Fruit fly (Drosophila melanogaster) whole organism, embryonic: Measurements from ENCODE around the gene Fdx1.

Source experiments
- Blimp-1 ChIP-seq: fragments of 200-800 bp; sonication (Bioruptor generic); optimal IDR thresholded peaks from 3 replicates; lab custom pipeline; 2018; ENCODE audit warnings: missing biosample characterization, missing genetic modification characterization, mild to moderate bottlenecking, moderate library complexity, missing genetic modification reagents
- Bteb2 ChIP-seq: fragments of 200-800 bp; sonication (Bioruptor generic); optimal IDR thresholded peaks from 2 replicates; lab custom pipeline; 2016; ENCODE audit warnings: missing biosample characterization, missing genetic modification characterization
- CG12236 ChIP-seq: fragments of 200-800 bp; sonication (Bioruptor generic); optimal IDR thresholded peaks from 2 replicates; lab custom pipeline; 2016; ENCODE audit warnings: missing biosample characterization, missing genetic modification characterization
- CG1233 ChIP-seq: fragments of 200-800 bp; sonication (Bioruptor generic); optimal IDR thresholded peaks from 4 replicates; lab custom pipeline; 2018; ENCODE audit warnings: missing biosample characterization, mild to moderate bottlenecking, missing genetic modification characterization
- CG12769 ChIP-seq: fragments of 200-800 bp; sonication (Bioruptor generic); optimal IDR thresholded peaks from 2 replicates; lab custom pipeline; 2019; ENCODE audit warnings: missing biosample characterization, mild to moderate bottlenecking, missing genetic modification characterization, moderate library complexity
- CG13775 ChIP-seq: fragments of 200-800 bp; sonication (Bioruptor generic); optimal IDR thresholded peaks from 3 replicates; lab custom pipeline; 2017; ENCODE audit warnings: missing biosample characterization, mild to moderate bottlenecking, missing genetic modification characterization
- CG14014 ChIP-seq: fragments of 200-800 bp; sonication (Bioruptor generic); IDR thresholded peaks from 2 replicates; pipeline ENCODE4 v1.3.6; 2022; ENCODE audit warnings: missing biosample characterization, missing genetic modification characterization
- CG14667 ChIP-seq: fragments of 200-800 bp; sonication (Bioruptor generic); IDR thresholded peaks from 2 replicates; pipeline ENCODE4 v1.3.6; 2022; ENCODE audit warnings: missing biosample characterization, missing genetic modification characterization
- CG15514 ChIP-seq: fragments of 200-800 bp; sonication (Bioruptor generic); optimal IDR thresholded peaks from 3 replicates; lab custom pipeline; 2017; ENCODE audit warnings: missing biosample characterization, missing genetic modification characterization, mild to moderate bottlenecking, moderate library complexity, missing genetic modification reagents
- CG17802 ChIP-seq: fragments of 200-800 bp; sonication (Bioruptor generic); optimal IDR thresholded peaks from 2 replicates; lab custom pipeline; 2018; ENCODE audit warnings: missing biosample characterization, mild to moderate bottlenecking, missing genetic modification characterization, moderate library complexity
- CG1792 ChIP-seq: fragments of 200-800 bp; sonication (Bioruptor generic); optimal IDR thresholded peaks from 2 replicates; lab custom pipeline; 2016; ENCODE audit warnings: missing biosample characterization, missing genetic modification characterization
- CG30020 ChIP-seq: fragments of 200-800 bp; optimal IDR thresholded peaks from 2 replicates; lab custom pipeline; 2019; ENCODE audit warnings: missing biosample characterization, mild to moderate bottlenecking, missing genetic modification characterization, moderate library complexity
- CG30403 ChIP-seq: fragments of 200-800 bp; sonication (Bioruptor generic); optimal IDR thresholded peaks from 3 replicates; lab custom pipeline; 2016; ENCODE audit warnings: missing biosample characterization, missing genetic modification characterization
- CG33213 ChIP-seq: fragments of 200-800 bp; sonication (Bioruptor generic); optimal IDR thresholded peaks from 3 replicates; lab custom pipeline; 2016; ENCODE audit warnings: missing biosample characterization, missing genetic modification characterization
- CG4424 ChIP-seq: fragments of 200-800 bp; sonication (Bioruptor generic); optimal IDR thresholded peaks from 3 replicates; lab custom pipeline; 2016; ENCODE audit warnings: missing biosample characterization, missing genetic modification characterization
- CG6813 ChIP-seq: fragments of 200-800 bp; sonication (Bioruptor generic); optimal IDR thresholded peaks from 2 replicates; lab custom pipeline; 2017; ENCODE audit warnings: missing biosample characterization, missing genetic modification characterization, mild to moderate bottlenecking, moderate library complexity, missing genetic modification reagents
- CG7987 ChIP-seq: fragments of 200-800 bp; sonication (Bioruptor generic); optimal IDR thresholded peaks from 2 replicates; lab custom pipeline; 2018; ENCODE audit warnings: missing biosample characterization, mild to moderate bottlenecking, missing genetic modification characterization, moderate library complexity
- Dek ChIP-seq: fragments of 200-800 bp; sonication (Bioruptor generic); optimal IDR thresholded peaks from 3 replicates; lab custom pipeline; 2019; ENCODE audit warnings: missing biosample characterization, mild to moderate bottlenecking, missing genetic modification characterization, moderate library complexity
- Dll ChIP-seq: fragments of 200-800 bp; sonication (Bioruptor generic); IDR thresholded peaks from 4 replicates; pipeline ENCODE4 v1.3.6; 2022; ENCODE audit warnings: missing biosample characterization, missing genetic modification characterization; ENCODE audit not compliant: partially characterized antibody
- HHEX ChIP-seq: fragments of 200-800 bp; sonication (Bioruptor generic); optimal IDR thresholded peaks from 3 replicates; lab custom pipeline; 2017; ENCODE audit warnings: missing biosample characterization, mild to moderate bottlenecking, missing genetic modification characterization, missing genetic modification reagents
- HLH4C ChIP-seq: fragments of 200-800 bp; sonication (Bioruptor generic); IDR thresholded peaks from 3 replicates; pipeline ENCODE4 v1.3.6; 2022; ENCODE audit warnings: missing biosample characterization, missing genetic modification characterization; ENCODE audit not compliant: partially characterized antibody
- Hmr ChIP-seq: fragments of 200-800 bp; sonication (Bioruptor generic); optimal IDR thresholded peaks from 3 replicates; lab custom pipeline; 2017; ENCODE audit warnings: mild to moderate bottlenecking, missing biosample characterization, missing genetic modification reagents, missing genetic modification characterization
- Hr51 ChIP-seq, 2 experiments: fragments of 200-800 bp; sonication (Bioruptor generic); optimal IDR thresholded peaks; 2 replicates in 1 of 2; 3 replicates in 1 of 2; lab custom pipeline; 2016 to 2018; ENCODE audit warnings: missing biosample characterization in 2 of 2, missing genetic modification characterization in 2 of 2, mild to moderate bottlenecking in 1 of 2, moderate library complexity in 1 of 2
- Myb ChIP-seq: fragments of 200-800 bp; sonication (Bioruptor generic); optimal IDR thresholded peaks from 2 replicates; lab custom pipeline; 2016; ENCODE audit warnings: missing biosample characterization, missing genetic modification characterization
- NC2β ChIP-seq: fragments of 200-800 bp; sonication (Bioruptor generic); optimal IDR thresholded peaks from 2 replicates; lab custom pipeline; 2016; ENCODE audit warnings: missing biosample characterization, missing genetic modification characterization
- NK7.1 ChIP-seq: fragments of 200-800 bp; sonication (Bioruptor generic); optimal IDR thresholded peaks from 3 replicates; lab custom pipeline; 2016; ENCODE audit warnings: missing biosample characterization, missing genetic modification characterization
- Nf-YC ChIP-seq: fragments of 200-800 bp; optimal IDR thresholded peaks from 3 replicates; lab custom pipeline; 2019; ENCODE audit warnings: missing biosample characterization, mild to moderate bottlenecking, missing genetic modification characterization, moderate library complexity
- NfI ChIP-seq: fragments of 200-800 bp; sonication (Bioruptor generic); optimal IDR thresholded peaks from 3 replicates; lab custom pipeline; 2018; ENCODE audit warnings: missing biosample characterization, mild to moderate bottlenecking, missing genetic modification characterization, moderate library complexity
- Oli ChIP-seq: fragments of 200-800 bp; sonication (Bioruptor generic); optimal IDR thresholded peaks from 2 replicates; lab custom pipeline; 2018; ENCODE audit warnings: missing biosample characterization, mild to moderate bottlenecking, missing genetic modification characterization, moderate library complexity
- Rfx ChIP-seq: fragments of 200-800 bp; sonication (Bioruptor generic); IDR thresholded peaks from 2 replicates; pipeline ENCODE4 v1.3.6; 2022; ENCODE audit warnings: missing biosample characterization, missing genetic modification characterization
- Sox100B ChIP-seq: fragments of 200-800 bp; sonication (Bioruptor generic); optimal IDR thresholded peaks from 3 replicates; lab custom pipeline; 2018; ENCODE audit warnings: missing biosample characterization, mild to moderate bottlenecking, missing genetic modification characterization
- ash1 ChIP-seq: fragments of 200-800 bp; sonication (Bioruptor generic); optimal IDR thresholded peaks from 2 replicates; lab custom pipeline; 2018; ENCODE audit warnings: missing biosample characterization, mild to moderate bottlenecking, missing genetic modification characterization
- bcd ChIP-seq: fragments of 200-800 bp; sonication (Bioruptor generic); optimal IDR thresholded peaks from 2 replicates; lab custom pipeline; 2017; ENCODE audit warnings: missing biosample characterization, mild to moderate bottlenecking, missing genetic modification characterization
- cg ChIP-seq: fragments of 200-800 bp; sonication (Bioruptor generic); optimal IDR thresholded peaks from 3 replicates; lab custom pipeline; 2019; ENCODE audit warnings: missing biosample characterization, mild to moderate bottlenecking, missing genetic modification characterization, moderate library complexity
- chinmo ChIP-seq: fragments of 200-800 bp; sonication (Bioruptor generic); IDR thresholded peaks from 4 replicates; pipeline ENCODE4 v1.3.6; 2022; ENCODE audit warnings: missing biosample characterization, missing genetic modification characterization; ENCODE audit not compliant: partially characterized antibody
- ci ChIP-seq: fragments of 200-800 bp; sonication (Bioruptor generic); IDR thresholded peaks from 3 replicates; pipeline ENCODE4 v1.3.6; 2022; ENCODE audit warnings: missing biosample characterization, missing genetic modification characterization
- dmrt99B ChIP-seq: fragments of 200-800 bp; sonication (Bioruptor generic); optimal IDR thresholded peaks from 2 replicates; lab custom pipeline; 2018; ENCODE audit warnings: missing biosample characterization, mild to moderate bottlenecking, missing genetic modification characterization, moderate library complexity
- fd96Cb ChIP-seq: fragments of 200-800 bp; sonication (Bioruptor generic); optimal IDR thresholded peaks from 2 replicates; lab custom pipeline; 2018; ENCODE audit warnings: missing biosample characterization, mild to moderate bottlenecking, missing genetic modification characterization, moderate library complexity
- fru ChIP-seq: fragments of >200 bp; optimal IDR thresholded peaks from 2 replicates; lab custom pipeline; 2017
- her ChIP-seq: fragments of 200-800 bp; sonication (Bioruptor generic); optimal IDR thresholded peaks from 2 replicates; lab custom pipeline; 2016; ENCODE audit warnings: missing biosample characterization, missing genetic modification characterization
- insv ChIP-seq, 2 experiments: fragments of 200-800 bp; sonication (Bioruptor generic); optimal IDR thresholded peaks; 3 replicates each; lab custom pipeline; 2016 to 2018; ENCODE audit warnings: missing biosample characterization in 2 of 2, missing genetic modification characterization in 2 of 2
- kay ChIP-seq: fragments of 200-800 bp; sonication (Bioruptor generic); optimal IDR thresholded peaks from 2 replicates; lab custom pipeline; 2016; ENCODE audit warnings: missing biosample characterization, missing genetic modification characterization
- luna ChIP-seq: fragments of 200-800 bp; sonication (Bioruptor generic); optimal IDR thresholded peaks from 2 replicates; lab custom pipeline; 2016; ENCODE audit warnings: missing biosample characterization, missing genetic modification characterization
- maf-S ChIP-seq: fragments of 200-800 bp; sonication (Bioruptor generic); optimal IDR thresholded peaks from 2 replicates; lab custom pipeline; 2016; ENCODE audit warnings: missing biosample characterization, missing genetic modification characterization
- nau ChIP-seq: fragments of 200-800 bp; sonication (Bioruptor generic); optimal IDR thresholded peaks from 3 replicates; lab custom pipeline; 2017; ENCODE audit warnings: missing biosample characterization, mild to moderate bottlenecking, missing genetic modification characterization, missing genetic modification reagents
- pnt ChIP-seq: fragments of 200-800 bp; sonication (Bioruptor generic); optimal IDR thresholded peaks from 3 replicates; lab custom pipeline; 2016; ENCODE audit warnings: missing biosample characterization, missing genetic modification characterization
- sim ChIP-seq: fragments of 200-800 bp; sonication (Bioruptor generic); IDR thresholded peaks from 2 replicates; pipeline ENCODE4 v1.3.6; 2022; ENCODE audit warnings: missing biosample characterization, missing genetic modification characterization
- slou ChIP-seq: fragments of 200-800 bp; sonication (Bioruptor generic); optimal IDR thresholded peaks from 3 replicates; lab custom pipeline; 2016; ENCODE audit warnings: missing biosample characterization, missing genetic modification characterization
- stwl ChIP-seq: fragments of 200-800 bp; sonication (Bioruptor generic); optimal IDR thresholded peaks from 3 replicates; lab custom pipeline; 2018; ENCODE audit warnings: missing biosample characterization, mild to moderate bottlenecking, missing genetic modification characterization, moderate library complexity
- vvl ChIP-seq: fragments of 200-800 bp; sonication (Bioruptor generic); IDR thresholded peaks from 2 replicates; pipeline ENCODE4 v1.3.6; 2022; ENCODE audit warnings: missing biosample characterization, missing genetic modification characterization

Gene Fdx1

dm6 chr3L:9333745-9334382 is 37.2 kb downstream of the Fdx1 start, which contains the start of gene PGRP-LA (continued):
- TF ChIP-seq Nf-YC (tag; lab: Kevin White, UChicago) (no peak), her (no peak), Dll (GFP tag; lab: Robert Waterston, UW) (no peak), HHEX (GFP tag; lab: Kevin White, UChicago) (peak; percentile 9), nau (GFP tag; lab: Kevin White, UChicago) (no peak), slou (GFP tag; lab: Kevin White, UChicago) (no peak), pnt (GFP tag; lab: Kevin White, UChicago) (no peak), maf-S (GFP tag; lab: Kevin White, UChicago) (no peak), dmrt99B (tag; lab: Kevin White, UChicago) (peak; percentile 25), insv (GFP tag; optimal IDR thresholded peaks at IDR 0.05; lab: Kevin White, UChicago) (no peak), CG30020 (tag; lab: Kevin White, UChicago) (no peak), Blimp-1 (no peak), CG13775 (no peak), Hr51 (GFP tag; optimal IDR thresholded peaks at IDR 0.05; lab: Kevin White, UChicago) (peak in 1 of 2 experiments; percentile 52), kay (GFP tag; lab: Kevin White, UChicago) (no peak), HLH4C (no peak), CG6813 (no peak), chinmo (GFP tag; lab: Robert Waterston, UW) (no peak), Bteb2 (no peak), Oli (peak; percentile 27), CG12769 (tag; lab: Kevin White, UChicago) (no peak), CG15514 (GFP tag; lab: Kevin White, UChicago) (no peak), Sox100B (peak; percentile 20), CG17802 (tag; lab: Kevin White, UChicago) (no peak), CG14667 (no peak), fd96Cb (no peak), CG1792 (GFP tag; lab: Kevin White, UChicago) (no peak), CG30403 (peak; percentile 12), CG1233 (GFP tag; lab: Kevin White, UChicago) (no peak), Rfx (GFP tag; lab: Robert Waterston, UW) (peak; percentile 84), Hmr (peak; percentile 27), vvl (GFP tag; lab: Robert Waterston, UW) (peak; percentile 35; the same call in 1 of the 2 replicates), Myb (GFP tag; lab: Kevin White, UChicago) (peak; percentile 54), luna (GFP tag; lab: Kevin White, UChicago) (no peak), CG12236 (GFP tag; lab: Kevin White, UChicago) (no peak), NK7.1 (GFP tag; lab: Kevin White, UChicago) (no peak), CG4424 (peak; percentile 23), CG33213 (no peak), ash1 (GFP tag; lab: Kevin White, UChicago) (no peak), CG14014 (GFP tag; lab: Robert Waterston, UW) (no peak), stwl (tag; lab: Kevin White, UChicago) (no peak), ci (GFP tag; lab: Robert Waterston, UW) (peak; percentile 70; the same call in 2 of the 3 replicates), CG7987 (no peak), fru (no peak), bcd (GFP tag; lab: Kevin White, UChicago) (no peak), NfI (GFP tag; lab: Kevin White, UChicago) (peak; percentile 46), cg (GFP tag; lab: Kevin White, UChicago) (no peak), sim (GFP tag; lab: Robert Waterston, UW) (no peak), NC2β (GFP tag; lab: Kevin White, UChicago) (no peak), Dek (tag; lab: Kevin White, UChicago) (no peak)
